Fruit fly (Drosophila melanogaster): Measurements from ENCODE around the gene Lamtor5.

DNA sequence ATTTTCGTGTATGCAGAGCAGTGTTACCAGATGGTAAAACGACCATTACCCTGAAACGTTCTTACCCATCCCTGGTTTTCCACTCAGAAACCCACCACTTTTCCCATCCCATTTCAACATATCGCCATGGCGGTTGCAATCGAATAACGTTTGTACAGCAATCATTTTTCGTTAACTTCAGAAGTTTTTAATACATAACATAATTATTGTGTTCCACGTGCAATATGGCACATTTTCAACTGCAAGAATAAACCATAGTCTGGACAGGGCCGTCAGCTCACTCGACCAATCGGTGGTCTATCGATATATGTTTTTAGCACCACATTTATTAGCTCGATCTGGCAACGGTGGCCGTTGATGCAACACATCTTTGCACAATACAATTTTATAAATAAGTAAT lies 31.2 kb upstream of the Lamtor5 start, which contains the start of the genes trr and mRpL16:
- TF ChIP-seq psq (optimal IDR thresholded peaks at IDR 0.05) (no peak), pan (optimal IDR thresholded peaks at IDR 0.05) (no peak), CG8478 (optimal IDR thresholded peaks at IDR 0.05) (no peak), usp (GFP tag; optimal IDR thresholded peaks at IDR 0.05) (no peak), Dll (optimal IDR thresholded peaks at IDR 0.05) (no peak)

All from whole organism.